Fruit fly (Drosophila melanogaster) Kc167 (cell line): ENCODE results near the gene CG31809.

Experiments used
- Myc ChIP-seq: fragments of >200 bp; optimal IDR thresholded peaks from 2 replicates; lab custom pipeline; 2017; ENCODE audit warnings: missing external identifiers
- Sin3A ChIP-seq: fragments of >200 bp; optimal IDR thresholded peaks from 2 replicates; lab custom pipeline; 2018; ENCODE audit warnings: missing external identifiers
- h ChIP-seq: fragments of >200 bp; optimal IDR thresholded peaks from 3 replicates; lab custom pipeline; 2018; ENCODE audit warnings: missing external identifiers
- insv ChIP-seq: fragments of >200 bp; optimal IDR thresholded peaks from 3 replicates; lab custom pipeline; 2018; ENCODE audit warnings: missing external identifiers
- psq ChIP-seq: fragments of >200 bp; optimal IDR thresholded peaks from 2 replicates; lab custom pipeline; 2017; ENCODE audit warnings: missing external identifiers
- ttk ChIP-seq: sonication (Bioruptor generic); optimal IDR thresholded peaks from 2 replicates; lab custom pipeline; 2017; ENCODE audit warnings: missing external identifiers

The CG31809 gene

dm6 chr2L:16808752-16809151, 49.8 kb downstream of the CG31809 start:
- TF ChIP-seq h (no peak), Sin3A (lab: Kevin White, UChicago) (no peak), insv (lab: Kevin White, UChicago) (no peak), psq (lab: Kevin White, UChicago) (no peak), ttk (lab: Kevin White, UChicago) (no peak), Myc (lab: Kevin White, UChicago) (no peak)

dm6 chr2L:16804376-16804934, 54.1 kb downstream of the CG31809 start, which contains the start of gene CG13272:
Gene CG13272 (plus strand): TSS chr2L:16804884.
- TF ChIP-seq psq (lab: Kevin White, UChicago) (no peak), ttk (lab: Kevin White, UChicago) (no peak), Sin3A (lab: Kevin White, UChicago) (no peak), h (no peak), Myc (lab: Kevin White, UChicago) (no peak), insv (lab: Kevin White, UChicago) (no peak)

- TF ChIP-seq Sin3A (lab: Kevin White, UChicago) (no peak), ttk (lab: Kevin White, UChicago) (no peak), Myc (lab: Kevin White, UChicago) (no peak), h (no peak), psq (lab: Kevin White, UChicago) (no peak), insv (lab: Kevin White, UChicago) (no peak)
Observed at dm6 chr2L:16803638-16804037, 54.9 kb downstream of the CG31809 start.
